Fruit fly (Drosophila melanogaster) whole organism, prepupa: ENCODE data around the gene colt.
A peak's percentile ranks its signal among the peaks of the same experiment; 100 is the strongest.

ENCODE experiments used
- Blimp-1 ChIP-seq: fragments of 200-800 bp; sonication (Bioruptor generic); optimal IDR thresholded peaks from 3 replicates; lab custom pipeline; 2017; ENCODE audit warnings: missing biosample characterization, missing genetic modification characterization, mild to moderate bottlenecking, moderate library complexity, missing genetic modification reagents
- CG10631 ChIP-seq: fragments of 200-800 bp; sonication (Bioruptor generic); optimal IDR thresholded peaks from 2 replicates; lab custom pipeline; 2016; ENCODE audit warnings: missing biosample characterization, missing genetic modification characterization
- CG10669 ChIP-seq: fragments of 200-800 bp; sonication (Bioruptor generic); optimal IDR thresholded peaks from 3 replicates; lab custom pipeline; 2018; ENCODE audit warnings: missing biosample characterization, mild to moderate bottlenecking, missing genetic modification characterization, moderate library complexity
- CG11294 ChIP-seq: fragments of 200-800 bp; sonication (Bioruptor generic); IDR thresholded peaks from 2 replicates; pipeline ENCODE4 v1.3.6; 2022; ENCODE audit warnings: missing biosample characterization, missing genetic modification characterization
- CG1621 ChIP-seq: fragments of 200-800 bp; sonication (Bioruptor generic); optimal IDR thresholded peaks from 3 replicates; lab custom pipeline; 2018; ENCODE audit warnings: missing biosample characterization, mild to moderate bottlenecking, missing genetic modification characterization
- CG16779 ChIP-seq: fragments of 200-800 bp; sonication (Bioruptor generic); optimal IDR thresholded peaks from 3 replicates; lab custom pipeline; 2017; ENCODE audit warnings: missing biosample characterization, mild to moderate bottlenecking, missing genetic modification characterization
- CG3032 ChIP-seq: fragments of 200-800 bp; optimal IDR thresholded peaks from 2 replicates; lab custom pipeline; 2019; ENCODE audit warnings: missing biosample characterization, mild to moderate bottlenecking, missing genetic modification characterization, moderate library complexity
- CG31627 ChIP-seq: fragments of 200-800 bp; sonication (Bioruptor generic); optimal IDR thresholded peaks from 3 replicates; lab custom pipeline; 2016; ENCODE audit warnings: missing biosample characterization, missing genetic modification characterization
- CG32006 ChIP-seq: fragments of 200-800 bp; sonication (Bioruptor generic); optimal IDR thresholded peaks from 3 replicates; lab custom pipeline; 2017; ENCODE audit warnings: missing biosample characterization, mild to moderate bottlenecking, missing genetic modification characterization
- CG34406 ChIP-seq: fragments of 200-800 bp; sonication (Bioruptor generic); optimal IDR thresholded peaks from 3 replicates; lab custom pipeline; 2016; ENCODE audit warnings: missing biosample characterization, missing genetic modification characterization
- CG4318 ChIP-seq: fragments of 200-800 bp; sonication (Bioruptor generic); optimal IDR thresholded peaks from 3 replicates; lab custom pipeline; 2017; ENCODE audit warnings: missing biosample characterization, mild to moderate bottlenecking, missing genetic modification characterization
- CG6163 ChIP-seq: fragments of 200-800 bp; sonication (Bioruptor generic); IDR thresholded peaks from 3 replicates; pipeline ENCODE4 v1.3.6; 2022; ENCODE audit warnings: missing biosample characterization, missing genetic modification characterization
- CG6808 ChIP-seq: fragments of 200-800 bp; sonication (Bioruptor generic); optimal IDR thresholded peaks from 3 replicates; lab custom pipeline; 2017; ENCODE audit warnings: missing biosample characterization, missing genetic modification characterization, mild to moderate bottlenecking, moderate library complexity, missing genetic modification reagents
- CG6854 ChIP-seq: fragments of 200-800 bp; sonication (Bioruptor generic); optimal IDR thresholded peaks from 2 replicates; lab custom pipeline; 2017; ENCODE audit warnings: missing biosample characterization, mild to moderate bottlenecking, missing genetic modification characterization
- CG8119 ChIP-seq: fragments of 200-800 bp; sonication (Bioruptor generic); IDR thresholded peaks from 3 replicates; pipeline ENCODE4 v1.3.6; 2022; ENCODE audit warnings: missing biosample characterization, missing genetic modification characterization
- CG8319 ChIP-seq: fragments of 200-800 bp; sonication (Bioruptor generic); optimal IDR thresholded peaks from 3 replicates; lab custom pipeline; 2016; ENCODE audit warnings: missing biosample characterization, missing genetic modification characterization
- CG9139 ChIP-seq: fragments of 200-800 bp; sonication (Bioruptor generic); optimal IDR thresholded peaks from 3 replicates; lab custom pipeline; 2017; ENCODE audit warnings: missing biosample characterization, mild to moderate bottlenecking, missing genetic modification characterization
- Eip75B ChIP-seq: fragments of 200-800 bp; sonication (Bioruptor generic); optimal IDR thresholded peaks from 3 replicates; lab custom pipeline; 2016; ENCODE audit warnings: missing biosample characterization, missing genetic modification characterization
- Eip93F ChIP-seq: fragments of 200-800 bp; sonication (Bioruptor generic); optimal IDR thresholded peaks from 2 replicates; lab custom pipeline; 2016; ENCODE audit warnings: missing biosample characterization, mild to moderate bottlenecking, missing genetic modification characterization
- Ets21C ChIP-seq: fragments of 200-800 bp; sonication (Bioruptor generic); optimal IDR thresholded peaks from 3 replicates; lab custom pipeline; 2016; ENCODE audit warnings: missing biosample characterization, missing genetic modification characterization
- Gug ChIP-seq: fragments of 200-800 bp; sonication (Bioruptor generic); IDR thresholded peaks from 2 replicates; pipeline ENCODE4 v1.3.6; 2022; ENCODE audit warnings: missing biosample characterization, missing genetic modification characterization
- Hr39 ChIP-seq: fragments of 200-800 bp; sonication (Bioruptor generic); optimal IDR thresholded peaks from 2 replicates; lab custom pipeline; 2016; ENCODE audit warnings: missing biosample characterization, missing genetic modification characterization
- Hr4 ChIP-seq: fragments of 200-800 bp; sonication (Bioruptor generic); optimal IDR thresholded peaks from 3 replicates; lab custom pipeline; 2016; ENCODE audit warnings: missing biosample characterization, missing genetic modification characterization
- Met ChIP-seq: fragments of 200-800 bp; sonication (Bioruptor generic); optimal IDR thresholded peaks from 3 replicates; lab custom pipeline; 2016; ENCODE audit warnings: missing biosample characterization, missing genetic modification characterization
- Sox14 ChIP-seq: fragments of 200-800 bp; sonication (Bioruptor generic); optimal IDR thresholded peaks from 3 replicates; lab custom pipeline; 2016; ENCODE audit warnings: missing biosample characterization, missing genetic modification characterization
- Sox15 ChIP-seq: fragments of 200-800 bp; sonication (Bioruptor generic); optimal IDR thresholded peaks from 3 replicates; lab custom pipeline; 2016; ENCODE audit warnings: missing biosample characterization, missing genetic modification characterization
- cyc ChIP-seq: fragments of 200-800 bp; sonication (Bioruptor generic); optimal IDR thresholded peaks from 3 replicates; lab custom pipeline; 2016; ENCODE audit warnings: missing biosample characterization, missing genetic modification characterization
- dac ChIP-seq: fragments of 200-800 bp; sonication (Bioruptor generic); optimal IDR thresholded peaks from 2 replicates; lab custom pipeline; 2017; ENCODE audit warnings: missing biosample characterization, mild to moderate bottlenecking, missing genetic modification characterization
- dsx ChIP-seq: fragments of 200-800 bp; optimal IDR thresholded peaks from 3 replicates; lab custom pipeline; 2019; ENCODE audit warnings: missing biosample characterization, mild to moderate bottlenecking, missing genetic modification characterization, moderate library complexity; ENCODE audit not compliant: poor library complexity, severe bottlenecking
- esn ChIP-seq: fragments of 200-800 bp; sonication (Bioruptor generic); optimal IDR thresholded peaks from 2 replicates; lab custom pipeline; 2016; ENCODE audit warnings: missing biosample characterization, mild to moderate bottlenecking, missing genetic modification characterization, moderate library complexity
- fd59A ChIP-seq: fragments of 200-800 bp; sonication (Bioruptor generic); optimal IDR thresholded peaks from 2 replicates; lab custom pipeline; 2017; ENCODE audit warnings: missing biosample characterization, mild to moderate bottlenecking, missing genetic modification characterization, missing genetic modification reagents
- fd85E ChIP-seq: fragments of 200-800 bp; sonication (Bioruptor generic); optimal IDR thresholded peaks from 3 replicates; lab custom pipeline; 2016; ENCODE audit warnings: missing biosample characterization, missing genetic modification characterization
- fkh ChIP-seq: fragments of 200-800 bp; sonication (Bioruptor generic); optimal IDR thresholded peaks from 3 replicates; lab custom pipeline; 2017; ENCODE audit warnings: missing biosample characterization, mild to moderate bottlenecking, missing genetic modification characterization, moderate library complexity
- lz ChIP-seq: fragments of 200-800 bp; sonication (Bioruptor generic); optimal IDR thresholded peaks from 3 replicates; lab custom pipeline; 2016; ENCODE audit warnings: missing biosample characterization, missing genetic modification characterization
- net ChIP-seq: fragments of 200-800 bp; sonication (Bioruptor generic); optimal IDR thresholded peaks from 3 replicates; lab custom pipeline; 2016; ENCODE audit warnings: missing biosample characterization, missing genetic modification characterization
- pdm3 ChIP-seq: fragments of 200-800 bp; sonication (Bioruptor generic); optimal IDR thresholded peaks from 3 replicates; lab custom pipeline; 2016; ENCODE audit warnings: missing biosample characterization, missing genetic modification characterization
- salr ChIP-seq, 2 experiments: fragments of 200-800 bp; sonication (Bioruptor generic); optimal IDR thresholded peaks; 3 replicates each; lab custom pipeline; 2016 to 2018; ENCODE audit warnings: missing biosample characterization in 2 of 2, missing genetic modification characterization in 2 of 2, mild to moderate bottlenecking in 1 of 2
- spab ChIP-seq: fragments of 200-800 bp; sonication (Bioruptor generic); optimal IDR thresholded peaks from 2 replicates; lab custom pipeline; 2017; ENCODE audit warnings: missing biosample characterization, mild to moderate bottlenecking, missing genetic modification characterization, missing genetic modification reagents
- svp ChIP-seq: fragments of 200-800 bp; sonication (Bioruptor generic); peaks from one replicate; lab custom pipeline; 2016; ENCODE audit warnings: missing biosample characterization, missing genetic modification characterization

Gene colt

dm6 chr2L:2748480-2749143 lies 21.3 kb downstream of the colt start (continued):
- TF ChIP-seq CG4318 (GFP tag; lab: Kevin White, UChicago), result no peak
- no peak for TF ChIP-seq pdm3
- TF ChIP-seq spab (GFP tag; lab: Kevin White, UChicago), result no peak
- TF ChIP-seq Hr4 (GFP tag; lab: Kevin White, UChicago), result no peak
- TF ChIP-seq Sox15, result peak; percentile 79
- TF ChIP-seq CG32006, result peak; percentile 88
- peak; percentile 76 for TF ChIP-seq CG1621
- peak; percentile 85 for TF ChIP-seq CG31627 (GFP tag; lab: Kevin White, UChicago)
- no peak for TF ChIP-seq Met (GFP tag; lab: Kevin White, UChicago)
- TF ChIP-seq Eip93F, result no peak
- TF ChIP-seq Hr39 (GFP tag; lab: Kevin White, UChicago), result peak; percentile 88
- TF ChIP-seq CG16779 (tag; lab: Kevin White, UChicago), result no peak
- TF ChIP-seq esn, result peak; percentile 86
- peak; percentile 85 for TF ChIP-seq CG34406 (GFP tag; lab: Kevin White, UChicago)
- peak; percentile 77 for TF ChIP-seq CG6808
- peak; percentile 70 for TF ChIP-seq CG11294 (GFP tag; lab: Robert Waterston, UW)
- no peak for TF ChIP-seq fd85E (GFP tag; lab: Kevin White, UChicago)
- peak; percentile 78 for TF ChIP-seq dsx

dm6 chr2L:2744852-2745251 lies 25.0 kb downstream of the colt start, which contains the start of the genes CG9961 and Cwc25:
Gene CG9961, minus strand, starts transcription at chr2L:2744934.
Gene Cwc25, plus strand, starts transcription at chr2L:2745098.
- peak; percentile 25 for TF ChIP-seq CG3032 (tag; lab: Kevin White, UChicago)
- TF ChIP-seq salr (GFP tag; optimal IDR thresholded peaks at IDR 0.05; lab: Kevin White, UChicago), result no peak
- peak; percentile 31 for TF ChIP-seq dsx

- TF ChIP-seq CG3032 (tag; lab: Kevin White, UChicago) (peak; percentile 25), esn (peak; percentile 22), dsx (no peak), CG10631 (GFP tag; lab: Kevin White, UChicago) (no peak), Sox14 (GFP tag; lab: Kevin White, UChicago) (peak; percentile 53), svp (peak; percentile 25)
These were observed 30.0 kb downstream of the colt start, which contains the start of gene Hrs for dm6 chr2L:2739820-2740230. Gene Hrs, plus strand, starts transcription at chr2L:2739986.

dm6 chr2L:2737561-2737960 lies 32.3 kb downstream of the colt start:
- no peak for TF ChIP-seq CG8319 (GFP tag; lab: Kevin White, UChicago)
- no peak for TF ChIP-seq lz (GFP tag; lab: Kevin White, UChicago)
- no peak for TF ChIP-seq esn
- no peak for TF ChIP-seq CG1621
- TF ChIP-seq dac (GFP tag; lab: Kevin White, UChicago), result no peak
- TF ChIP-seq CG6854 (GFP tag; lab: Kevin White, UChicago), result no peak
- no peak for TF ChIP-seq Eip75B (GFP tag; lab: Kevin White, UChicago)
- TF ChIP-seq CG34406 (GFP tag; lab: Kevin White, UChicago), result no peak

- TF ChIP-seq CG1621 (no peak), CG6163 (GFP tag; lab: Robert Waterston, UW) (peak; percentile 51; the same call in 2 of the 3 replicates)
These were observed 34.3 kb downstream of the colt start for dm6 chr2L:2735539-2735938.

dm6 chr2L:2734946-2735345 lies 34.9 kb downstream of the colt start:
- TF ChIP-seq CG10669 (GFP tag; lab: Kevin White, UChicago), result peak; percentile 30
- TF ChIP-seq CG32006, result peak; percentile 32
- TF ChIP-seq fkh (GFP tag; lab: Kevin White, UChicago), result no peak
- TF ChIP-seq CG3032 (tag; lab: Kevin White, UChicago), result no peak
- no peak for TF ChIP-seq CG34406 (GFP tag; lab: Kevin White, UChicago)
- TF ChIP-seq CG9139, result no peak
- TF ChIP-seq CG10631 (GFP tag; lab: Kevin White, UChicago), result peak; percentile 40
- no peak for TF ChIP-seq fd59A (GFP tag; lab: Kevin White, UChicago)
- TF ChIP-seq Sox14 (GFP tag; lab: Kevin White, UChicago), result no peak
- TF ChIP-seq esn, result no peak
- TF ChIP-seq Sox15, result no peak
- no peak for TF ChIP-seq Ets21C
- peak; percentile 3 for TF ChIP-seq spab (GFP tag; lab: Kevin White, UChicago)
- no peak for TF ChIP-seq svp
- no peak for TF ChIP-seq net (GFP tag; lab: Kevin White, UChicago)
- TF ChIP-seq CG8119 (GFP tag; lab: Robert Waterston, UW), result no peak
- TF ChIP-seq CG6163 (GFP tag; lab: Robert Waterston, UW), result no peak
- no peak for TF ChIP-seq Gug (GFP tag; lab: Robert Waterston, UW)
- no peak for TF ChIP-seq Blimp-1 (GFP tag; lab: Kevin White, UChicago)
- TF ChIP-seq cyc (GFP tag; lab: Kevin White, UChicago), result no peak
- TF ChIP-seq Hr4 (GFP tag; lab: Kevin White, UChicago), result no peak
- TF ChIP-seq salr (GFP tag; optimal IDR thresholded peaks at IDR 0.05; lab: Kevin White, UChicago), result peak in 1 of 2 experiments; percentile 4
- TF ChIP-seq CG4318 (GFP tag; lab: Kevin White, UChicago), result no peak
